Fruit fly (Drosophila melanogaster) whole organism, adult: ENCODE results near the gene Polr3H.

ENCODE experiments used
- CG1620 ChIP-seq: fragments of 200-800 bp; sonication (Bioruptor generic); optimal IDR thresholded peaks from 2 replicates; lab custom pipeline; 2016; ENCODE audit warnings: missing biosample characterization, missing genetic modification characterization
- CG33017 ChIP-seq: fragments of 200-800 bp; sonication (Bioruptor generic); optimal IDR thresholded peaks from 2 replicates; lab custom pipeline; 2018; ENCODE audit warnings: missing biosample characterization, mild to moderate bottlenecking, missing genetic modification characterization, moderate library complexity
- CG5204 ChIP-seq: fragments of 200-800 bp; sonication (Bioruptor generic); optimal IDR thresholded peaks from 2 replicates; lab custom pipeline; 2016; ENCODE audit warnings: missing biosample characterization, missing genetic modification characterization
- CG7045 ChIP-seq: fragments of 200-800 bp; sonication (Bioruptor generic); optimal IDR thresholded peaks from 2 replicates; lab custom pipeline; 2017; ENCODE audit warnings: missing biosample characterization, mild to moderate bottlenecking, missing genetic modification characterization
- Clk ChIP-seq: fragments of 200-800 bp; sonication (Bioruptor generic); optimal IDR thresholded peaks from 2 replicates; lab custom pipeline; 2017; ENCODE audit warnings: missing biosample characterization, missing genetic modification characterization
- Crg-1 ChIP-seq: fragments of 200-800 bp; sonication (Bioruptor generic); optimal IDR thresholded peaks from 2 replicates; lab custom pipeline; 2016; ENCODE audit warnings: missing biosample characterization, missing genetic modification characterization
- Hr96 ChIP-seq: fragments of 200-800 bp; sonication (Bioruptor generic); optimal IDR thresholded peaks from 2 replicates; lab custom pipeline; 2016; ENCODE audit warnings: missing biosample characterization, missing genetic modification characterization
- Mnt ChIP-seq: fragments of 200-800 bp; sonication (Bioruptor generic); optimal IDR thresholded peaks from 2 replicates; lab custom pipeline; 2016; ENCODE audit warnings: missing biosample characterization, mild to moderate bottlenecking, missing genetic modification characterization
- bab1 ChIP-seq: fragments of 200-800 bp; sonication (Bioruptor generic); optimal IDR thresholded peaks from 3 replicates; lab custom pipeline; 2019; ENCODE audit warnings: missing biosample characterization, mild to moderate bottlenecking, missing genetic modification characterization, moderate library complexity
- cic ChIP-seq: fragments of 200-800 bp; sonication (Bioruptor generic); optimal IDR thresholded peaks from 2 replicates; lab custom pipeline; 2017; ENCODE audit warnings: missing biosample characterization, mild to moderate bottlenecking, missing genetic modification characterization, moderate library complexity
- cnc ChIP-seq, 2 experiments: fragments of >200 bp; optimal IDR thresholded peaks; 2 replicates each; lab custom pipeline; 2017
- kay ChIP-seq: fragments of 200-800 bp; sonication (Bioruptor generic); peaks from one replicate; lab custom pipeline; 2016; ENCODE audit warnings: missing biosample characterization, missing genetic modification characterization, borderline replicate concordance
- ovo ChIP-seq: fragments of 200-800 bp; sonication (Bioruptor generic); optimal IDR thresholded peaks from 2 replicates; lab custom pipeline; 2016; ENCODE audit warnings: missing biosample characterization, missing genetic modification characterization

DNA sequence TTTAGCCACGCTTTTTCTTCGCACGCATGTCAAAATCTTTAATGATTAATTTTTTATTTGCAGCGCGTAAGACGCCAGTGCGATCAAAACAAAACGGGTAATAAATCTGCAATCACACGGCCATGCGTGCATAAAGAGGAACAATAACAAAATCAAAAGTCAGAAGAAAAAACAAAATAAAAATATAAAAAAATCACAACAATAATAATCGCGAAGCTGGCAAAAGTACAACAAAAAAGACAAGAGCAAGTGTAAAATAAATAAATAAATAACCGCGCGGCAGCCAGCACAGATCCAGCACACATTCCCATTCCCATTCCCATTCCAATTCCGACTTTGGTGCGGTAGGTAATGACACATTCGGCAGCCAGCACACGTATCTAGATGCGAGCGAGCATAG is 14.0 kb upstream of the Polr3H start:
- no peak for TF ChIP-seq CG1620 (GFP tag; lab: Kevin White, UChicago)
- no peak for TF ChIP-seq cnc (optimal IDR thresholded peaks at IDR 0.05; lab: Kevin White, UChicago)
- no peak for TF ChIP-seq Mnt
- no peak for TF ChIP-seq bab1
- TF ChIP-seq CG7045 (GFP tag; lab: Kevin White, UChicago), result no peak
- TF ChIP-seq Crg-1, result no peak
- TF ChIP-seq CG33017, result no peak
- no peak for TF ChIP-seq cic
- no peak for TF ChIP-seq ovo (GFP tag; lab: Kevin White, UChicago)
- TF ChIP-seq kay, result no peak
- TF ChIP-seq CG5204 (GFP tag; lab: Kevin White, UChicago), result no peak
- no peak for TF ChIP-seq Hr96 (GFP tag; lab: Kevin White, UChicago)
- TF ChIP-seq Clk (GFP tag; lab: Kevin White, UChicago), result no peak
